Worm (Caenorhabditis elegans) whole organism, L3 larva: ENCODE measurements around the gene Y37D8A.3.

Experiments
- nhr-11 ChIP-seq: fragments of 150-350 bp; optimal IDR thresholded peaks from 2 replicates; lab custom pipeline; 2014; ENCODE audit warnings: missing biosample characterization, missing genetic modification characterization
- nhr-23 ChIP-seq: fragments of 150-350 bp; optimal IDR thresholded peaks from 2 replicates; lab custom pipeline; 2014; ENCODE audit warnings: missing biosample characterization, missing genetic modification reagents, missing genetic modification characterization
- unc-62 ChIP-seq: fragments of 150-350 bp; sonication (generic microtip); optimal IDR thresholded peaks from 4 replicates; lab custom pipeline; 2014; ENCODE audit warnings: missing biosample characterization, missing genetic modification reagents, missing genetic modification characterization

- TF ChIP-seq nhr-23 = peak; percentile 28
- no peak for TF ChIP-seq unc-62
- TF ChIP-seq nhr-11 (tag; lab: Kevin White, UChicago) = no peak
Observed at ce11 chrIII:12800529-12800928, 28.6 kb upstream of the Y37D8A.3 start.
